Worm (Caenorhabditis elegans) whole organism, late embryonic: ENCODE data around the gene Y41C4A.7.

Source experiments
- C08G9.2 ChIP-seq: sonication (generic microtip); optimal IDR thresholded peaks from 2 replicates; lab custom pipeline; 2016; ENCODE audit warnings: mild to moderate bottlenecking, missing genetic modification characterization, moderate library complexity, missing compliant biosample characterization
- F13H6.1 ChIP-seq: sonication (generic microtip); optimal IDR thresholded peaks from 2 replicates; lab custom pipeline; 2016; ENCODE audit warnings: missing genetic modification characterization, missing compliant biosample characterization
- T23F11.4 ChIP-seq: fragments of 200-800 bp; sonication (Bioruptor generic); optimal IDR thresholded peaks from 2 replicates; lab custom pipeline; 2018; ENCODE audit warnings: mild to moderate bottlenecking, missing genetic modification characterization, missing compliant biosample characterization
- ahr-1 ChIP-seq: sonication (generic microtip); optimal IDR thresholded peaks from 2 replicates; lab custom pipeline; 2016; ENCODE audit warnings: missing genetic modification characterization, missing compliant biosample characterization
- ceh-14 ChIP-seq: sonication (generic microtip); optimal IDR thresholded peaks from 2 replicates; lab custom pipeline; 2016; ENCODE audit warnings: missing genotype, missing genetic modification characterization, missing compliant biosample characterization
- ceh-18 ChIP-seq: sonication (generic microtip); optimal IDR thresholded peaks from 2 replicates; lab custom pipeline; 2016; ENCODE audit warnings: missing genetic modification characterization, missing compliant biosample characterization
- ceh-19 ChIP-seq: fragments of 200-800 bp; sonication (Bioruptor generic); optimal IDR thresholded peaks from 2 replicates; lab custom pipeline; 2018; ENCODE audit warnings: mild to moderate bottlenecking, missing genetic modification characterization, missing compliant biosample characterization
- ceh-2 ChIP-seq: sonication (generic microtip); optimal IDR thresholded peaks from 2 replicates; lab custom pipeline; 2016; ENCODE audit warnings: missing genotype, missing genetic modification characterization, missing compliant biosample characterization
- ceh-22 ChIP-seq: sonication (generic microtip); optimal IDR thresholded peaks from 2 replicates; lab custom pipeline; 2017; ENCODE audit warnings: missing biosample characterization, missing genetic modification characterization
- ceh-24 ChIP-seq: sonication (generic microtip); optimal IDR thresholded peaks from 2 replicates; lab custom pipeline; 2016; ENCODE audit warnings: mild to moderate bottlenecking, missing genetic modification characterization, missing compliant biosample characterization
- ceh-30 ChIP-seq: fragments of 150-350 bp; optimal IDR thresholded peaks from 2 replicates; lab custom pipeline; 2014; ENCODE audit warnings: missing biosample characterization, missing genetic modification characterization
- ceh-31 ChIP-seq: sonication (generic microtip); optimal IDR thresholded peaks from 2 replicates; lab custom pipeline; 2016; ENCODE audit warnings: missing genetic modification characterization, missing compliant biosample characterization
- ceh-9 ChIP-seq: sonication (generic microtip); optimal IDR thresholded peaks from 2 replicates; lab custom pipeline; 2016; ENCODE audit warnings: mild to moderate bottlenecking, missing genetic modification characterization, inconsistent platforms, missing compliant biosample characterization
- che-1 ChIP-seq: sonication (generic microtip); optimal IDR thresholded peaks from 2 replicates; lab custom pipeline; 2016; ENCODE audit warnings: mild to moderate bottlenecking, missing genetic modification characterization, missing compliant biosample characterization
- dmd-4 ChIP-seq: sonication (generic microtip); optimal IDR thresholded peaks from 2 replicates; lab custom pipeline; 2016; ENCODE audit warnings: borderline replicate concordance, missing genetic modification characterization, missing compliant biosample characterization
- elt-4 ChIP-seq: sonication (generic microtip); optimal IDR thresholded peaks from 2 replicates; lab custom pipeline; 2016; ENCODE audit warnings: missing genetic modification characterization, missing compliant biosample characterization
- ets-4 ChIP-seq: sonication (generic microtip); optimal IDR thresholded peaks from 2 replicates; lab custom pipeline; 2016; ENCODE audit warnings: missing genetic modification characterization, missing compliant biosample characterization
- eyg-1 ChIP-seq: sonication (generic microtip); optimal IDR thresholded peaks from 2 replicates; lab custom pipeline; 2016; ENCODE audit warnings: missing genotype, missing genetic modification characterization, missing compliant biosample characterization
- fkh-10 ChIP-seq: fragments of 150-350 bp; optimal IDR thresholded peaks from 2 replicates; lab custom pipeline; 2014; ENCODE audit warnings: missing biosample characterization, missing genetic modification reagents, missing genetic modification characterization
- fkh-6 ChIP-seq: sonication (generic microtip); optimal IDR thresholded peaks from 2 replicates; lab custom pipeline; 2016; ENCODE audit warnings: missing genetic modification characterization, missing compliant biosample characterization
- gmeb-2 ChIP-seq: sonication (generic microtip); optimal IDR thresholded peaks from 2 replicates; lab custom pipeline; 2016; ENCODE audit warnings: missing genetic modification characterization, inconsistent platforms, missing compliant biosample characterization
- hlh-13 ChIP-seq: fragments of 200-800 bp; sonication (Bioruptor generic); optimal IDR thresholded peaks from 2 replicates; lab custom pipeline; 2018; ENCODE audit warnings: mild to moderate bottlenecking, missing genetic modification characterization, missing compliant biosample characterization
- hlh-15 ChIP-seq: sonication (generic microtip); optimal IDR thresholded peaks from 2 replicates; lab custom pipeline; 2016; ENCODE audit warnings: missing genetic modification characterization, missing compliant biosample characterization
- hlh-6 ChIP-seq: sonication (generic microtip); optimal IDR thresholded peaks from 2 replicates; lab custom pipeline; 2016; ENCODE audit warnings: missing genotype, missing genetic modification characterization, missing compliant biosample characterization
- lin-11 ChIP-seq: fragments of 200-800 bp; sonication (Bioruptor generic); optimal IDR thresholded peaks from 2 replicates; lab custom pipeline; 2018; ENCODE audit warnings: mild to moderate bottlenecking, missing genetic modification characterization, missing compliant biosample characterization
- madf-2 ChIP-seq: sonication (generic microtip); optimal IDR thresholded peaks from 2 replicates; lab custom pipeline; 2017; ENCODE audit warnings: missing genetic modification characterization, missing compliant biosample characterization
- nfya-1 ChIP-seq: sonication (generic microtip); optimal IDR thresholded peaks from 2 replicates; lab custom pipeline; 2017; ENCODE audit warnings: missing genetic modification characterization, mild to moderate bottlenecking, missing compliant biosample characterization, antibody characterized with exemption, moderate library complexity
- nhr-232 ChIP-seq: sonication (generic microtip); optimal IDR thresholded peaks from 2 replicates; lab custom pipeline; 2016; ENCODE audit warnings: missing genetic modification characterization, missing compliant biosample characterization
- npax-4 ChIP-seq: sonication (generic microtip); optimal IDR thresholded peaks from 2 replicates; lab custom pipeline; 2016; ENCODE audit warnings: missing genetic modification characterization, missing compliant biosample characterization
- odd-2 ChIP-seq: sonication (generic microtip); optimal IDR thresholded peaks from 2 replicates; lab custom pipeline; 2017; ENCODE audit warnings: antibody characterized with exemption, mild to moderate bottlenecking, missing genetic modification characterization, missing compliant biosample characterization
- pha-2 ChIP-seq: sonication (generic microtip); optimal IDR thresholded peaks from 2 replicates; lab custom pipeline; 2017; ENCODE audit warnings: mild to moderate bottlenecking, missing genetic modification characterization, missing compliant biosample characterization
- pha-4 ChIP-seq: fragments of 150-350 bp; optimal IDR thresholded peaks from 2 replicates; lab custom pipeline; 2018; ENCODE audit warnings: missing biosample characterization, missing genetic modification reagents, missing genetic modification characterization
- ref-2 ChIP-seq: sonication (generic microtip); optimal IDR thresholded peaks from 2 replicates; lab custom pipeline; 2016; ENCODE audit warnings: missing genetic modification characterization, missing compliant biosample characterization
- rnt-1 ChIP-seq: sonication (generic microtip); optimal IDR thresholded peaks from 2 replicates; lab custom pipeline; 2016; ENCODE audit warnings: missing genetic modification characterization, missing compliant biosample characterization
- sox-2 ChIP-seq: fragments of 200-800 bp; sonication (Bioruptor generic); IDR thresholded peaks from 2 replicates; pipeline ENCODE4 v1.3.6; 2022; ENCODE audit warnings: missing genetic modification reagents, missing genetic modification characterization, missing compliant biosample characterization
- sox-4 ChIP-seq: sonication (generic microtip); optimal IDR thresholded peaks from 2 replicates; lab custom pipeline; 2017; ENCODE audit warnings: mild to moderate bottlenecking, missing genetic modification characterization, inconsistent platforms, missing compliant biosample characterization
- tbx-7 ChIP-seq: sonication (generic microtip); optimal IDR thresholded peaks from 2 replicates; lab custom pipeline; 2016; ENCODE audit warnings: missing genotype, missing genetic modification characterization, missing compliant biosample characterization
- ttx-3 ChIP-seq: sonication (generic microtip); optimal IDR thresholded peaks from 2 replicates; lab custom pipeline; 2016; ENCODE audit warnings: missing genetic modification reagents, missing genetic modification characterization, missing compliant biosample characterization
- unc-3 ChIP-seq, 2 experiments: fragments of 200-800 bp in 1 of 2; sonication (Bioruptor generic) in 1 of 2; sonication (generic microtip) in 1 of 2; conservative IDR thresholded peaks in 1 of 2; optimal IDR thresholded peaks in 1 of 2; 2 replicates each; pipeline versions ENCODE4 v1.3.6 to Lab custom; 2016 to 2022; ENCODE audit warnings: missing compliant biosample characterization in 2 of 2, missing genetic modification characterization in 2 of 2, missing genetic modification reagents in 1 of 2
- unc-42 ChIP-seq: sonication (generic microtip); optimal IDR thresholded peaks from 2 replicates; lab custom pipeline; 2016; ENCODE audit warnings: missing genotype, missing genetic modification characterization, missing compliant biosample characterization
- unc-86 ChIP-seq: sonication (generic microtip); optimal IDR thresholded peaks from 2 replicates; lab custom pipeline; 2016; ENCODE audit warnings: missing genetic modification characterization, missing compliant biosample characterization
- zip-5 ChIP-seq: sonication (generic microtip); optimal IDR thresholded peaks from 2 replicates; lab custom pipeline; 2016; ENCODE audit warnings: missing genetic modification characterization, missing compliant biosample characterization
- ztf-16 ChIP-seq: sonication (generic microtip); optimal IDR thresholded peaks from 2 replicates; lab custom pipeline; 2017; ENCODE audit warnings: missing genetic modification characterization, missing compliant biosample characterization

Gene Y41C4A.7

DNA sequence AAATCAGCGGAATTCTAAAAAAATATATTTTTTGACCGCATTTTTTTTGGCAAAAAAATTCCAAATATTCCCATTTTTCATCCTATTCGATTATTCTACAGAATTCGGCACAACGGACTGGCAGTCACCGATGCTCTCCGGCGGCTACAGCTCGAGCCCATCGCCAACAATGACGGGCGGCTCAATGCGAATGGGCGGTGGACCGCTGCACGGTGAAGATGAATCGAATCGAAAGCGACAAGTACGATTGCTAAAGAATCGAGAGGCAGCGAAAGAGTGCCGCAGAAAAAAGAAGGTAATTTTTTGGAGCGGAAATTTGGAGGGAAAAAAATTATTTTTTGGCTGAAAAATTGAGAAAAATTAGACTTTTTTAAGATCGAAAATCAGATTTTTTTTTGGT is 6.3 kb upstream of the Y41C4A.7 start:
- TF ChIP-seq ceh-14 (tag; lab: Kevin White, UChicago) (no peak), zip-5 (no peak), pha-2 (no peak), hlh-15 (no peak), ceh-18 (tag; lab: Kevin White, UChicago) (no peak), ceh-31 (tag; lab: Kevin White, UChicago) (no peak), odd-2 (tag; lab: Kevin White, UChicago) (no peak), elt-4 (tag; lab: Kevin White, UChicago) (no peak), ceh-22 (tag; lab: Kevin White, UChicago) (no peak), ceh-19 (no peak), eyg-1 (no peak), rnt-1 (tag; lab: Kevin White, UChicago) (no peak)

DNA sequence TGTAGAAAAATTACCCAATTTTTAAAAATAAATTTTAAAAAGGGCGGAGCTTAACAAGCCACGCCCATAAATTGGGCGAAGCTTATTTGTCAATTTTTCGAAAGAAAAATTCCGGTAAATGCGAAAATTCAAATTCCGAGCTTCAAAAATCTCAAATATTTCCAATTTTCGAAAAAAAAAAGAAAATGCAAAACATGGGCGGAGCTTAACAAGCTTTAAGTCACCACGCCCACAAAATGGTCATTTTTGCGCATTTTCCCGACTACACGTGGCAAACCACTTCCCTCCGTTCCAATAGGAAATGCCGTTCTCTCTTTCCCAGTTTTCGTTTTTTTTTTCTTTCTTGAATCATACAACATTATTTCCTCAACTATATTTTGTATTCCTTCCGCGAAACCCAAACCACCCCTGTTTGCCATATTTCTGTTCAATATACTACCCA is 4.1 kb upstream of the Y41C4A.7 start:
- TF ChIP-seq hlh-15, result no peak
- TF ChIP-seq madf-2, result no peak
- no peak for TF ChIP-seq pha-4 (tag; lab: Kevin White, UChicago)
- no peak for TF ChIP-seq ceh-24
- TF ChIP-seq ceh-2 (tag; lab: Kevin White, UChicago), result no peak
- no peak for TF ChIP-seq ceh-9 (tag; lab: Kevin White, UChicago)

DNA sequence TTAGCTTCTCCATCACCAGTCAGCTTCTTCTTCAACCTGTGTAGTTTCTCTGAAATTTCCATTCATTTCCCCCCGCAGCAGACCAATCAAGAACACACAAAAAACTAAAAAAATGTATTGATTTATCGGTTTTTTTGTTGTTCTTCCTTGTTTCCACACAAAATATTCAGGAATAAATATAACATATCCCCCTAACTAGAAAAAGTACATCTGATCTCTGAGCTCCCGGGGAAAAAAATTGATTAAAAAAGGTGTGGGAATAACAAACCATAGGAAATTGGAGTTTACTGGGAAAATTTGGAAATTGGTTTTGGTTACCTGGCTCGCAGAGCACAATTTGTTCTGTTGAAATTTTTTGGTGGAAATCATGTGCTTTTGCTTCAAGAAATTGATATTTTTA is 3.7 kb upstream of the Y41C4A.7 start, which contains the start of gene Y41C4A.22:
Gene Y41C4A.22, plus strand, starts transcription at position 301 of the 400 bp plus-strand sequence.
- no peak for TF ChIP-seq gmeb-2
- TF ChIP-seq fkh-10 (GFP tag; lab: Kevin White, UChicago), result no peak
- no peak for TF ChIP-seq che-1
- TF ChIP-seq ceh-30, result no peak
- no peak for TF ChIP-seq hlh-13 (GFP tag; lab: Kevin White, UChicago)
- no peak for TF ChIP-seq unc-42 (tag; lab: Kevin White, UChicago)
- TF ChIP-seq unc-3 (GFP tag; conservative IDR thresholded peaks at IDR 0.05; lab: Robert Waterston, UW), result no peak
- TF ChIP-seq unc-3 (tag; optimal IDR thresholded peaks at IDR 0.05; lab: Kevin White, UChicago), result no peak
- TF ChIP-seq hlh-6, result no peak
- TF ChIP-seq elt-4 (tag; lab: Kevin White, UChicago), result no peak
- TF ChIP-seq unc-86 (tag; lab: Kevin White, UChicago), result no peak
- no peak for TF ChIP-seq ref-2
- no peak for TF ChIP-seq ttx-3 (tag; lab: Kevin White, UChicago)
- no peak for TF ChIP-seq fkh-6 (tag; lab: Kevin White, UChicago)
- no peak for TF ChIP-seq ceh-18 (tag; lab: Kevin White, UChicago)
- no peak for TF ChIP-seq sox-2 (GFP tag; lab: Robert Waterston, UW)
- TF ChIP-seq ahr-1, result no peak
- TF ChIP-seq npax-4 (tag; lab: Kevin White, UChicago), result no peak

DNA sequence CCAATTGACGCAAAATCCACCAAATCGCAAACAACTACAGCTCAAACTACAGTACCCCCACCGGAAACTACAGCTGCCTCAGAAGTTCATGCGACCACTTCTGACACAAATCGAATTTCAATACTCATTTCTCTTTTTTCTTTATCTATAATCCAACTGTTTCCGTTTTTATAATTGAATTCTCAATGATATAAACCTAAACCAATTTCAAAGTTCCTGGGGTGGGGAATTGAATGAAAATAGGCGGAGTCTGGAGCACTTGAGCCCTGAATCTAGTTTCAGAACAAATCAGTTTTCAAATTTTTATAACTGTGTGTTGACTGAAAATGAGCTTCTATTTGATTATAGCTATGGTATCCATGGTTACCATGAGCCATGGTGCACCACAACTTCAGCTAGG is 2.4 kb upstream of the Y41C4A.7 start, which contains the start of gene Y41C4A.6:
Gene Y41C4A.6, plus strand, starts transcription at position 301 of the 400 bp plus-strand sequence.
- no peak for TF ChIP-seq nfya-1 (tag; lab: Kevin White, UChicago)
- TF ChIP-seq tbx-7 (tag; lab: Kevin White, UChicago), result no peak
- TF ChIP-seq F13H6.1 (tag; lab: Kevin White, UChicago), result no peak
- no peak for TF ChIP-seq ztf-16
- no peak for TF ChIP-seq eyg-1
- no peak for TF ChIP-seq hlh-13 (GFP tag; lab: Kevin White, UChicago)
- TF ChIP-seq rnt-1 (tag; lab: Kevin White, UChicago), result no peak
- TF ChIP-seq ceh-30, result no peak
- TF ChIP-seq C08G9.2 (tag; lab: Kevin White, UChicago), result no peak
- TF ChIP-seq dmd-4 (tag; lab: Kevin White, UChicago), result no peak
- no peak for TF ChIP-seq T23F11.4 (GFP tag; lab: Kevin White, UChicago)
- TF ChIP-seq npax-4 (tag; lab: Kevin White, UChicago), result no peak
- TF ChIP-seq lin-11 (tag; lab: Kevin White, UChicago), result no peak
- no peak for TF ChIP-seq nhr-232
- TF ChIP-seq elt-4 (tag; lab: Kevin White, UChicago), result no peak
- no peak for TF ChIP-seq ets-4
- TF ChIP-seq gmeb-2, result no peak
- no peak for TF ChIP-seq sox-4 (tag; lab: Kevin White, UChicago)
